Fruit fly (Drosophila melanogaster): ENCODE measurements around the gene CG1271.

CG1271 gene

DNA sequence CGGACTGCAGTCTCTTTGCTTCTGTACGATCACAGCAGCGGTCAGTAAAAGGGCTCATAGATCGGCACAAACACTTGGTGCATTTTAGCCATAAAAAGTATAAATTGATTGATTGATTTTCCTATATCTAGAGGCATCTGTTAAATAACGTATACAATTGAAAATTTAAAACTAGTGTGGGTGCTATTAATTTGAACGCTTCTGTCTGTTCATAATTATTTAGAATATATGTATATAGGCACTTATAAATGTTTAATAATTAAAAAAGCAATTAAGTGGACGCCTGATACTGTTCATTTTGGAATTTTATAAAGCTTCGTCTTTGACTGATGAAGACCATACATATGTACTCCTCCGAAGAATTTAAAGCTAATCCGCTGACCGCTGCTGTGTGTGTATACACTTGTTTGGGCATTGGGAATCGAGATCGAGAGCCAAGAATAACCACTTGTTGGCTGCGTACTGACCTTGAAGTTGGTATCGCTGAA, 7.0 kb upstream of the CG1271 start (continued):
- no peak for TF ChIP-seq CG4282 (GFP tag; optimal IDR thresholded peaks at IDR 0.05)
- TF ChIP-seq CG11247 (GFP tag; IDR thresholded peaks at IDR 0.05) = no peak
- TF ChIP-seq ttk (GFP tag; IDR thresholded peaks at IDR 0.05) = 0 out of 2 replicates have a peak, but pooled peaks have one; percentile 15
- no peak for TF ChIP-seq Ravus (GFP tag; IDR thresholded peaks at IDR 0.05)
- TF ChIP-seq Antp (GFP tag; optimal IDR thresholded peaks at IDR 0.05) = no peak
- no peak for TF ChIP-seq ara (GFP tag; IDR thresholded peaks at IDR 0.05)
- TF ChIP-seq CG12104 (GFP tag; optimal IDR thresholded peaks at IDR 0.05) = no peak
- TF ChIP-seq CG6689 (GFP tag; IDR thresholded peaks at IDR 0.05) = peak; percentile 43; the same call in 1 of the 2 replicates
- no peak for TF ChIP-seq Hsf (GFP tag; optimal IDR thresholded peaks at IDR 0.05)
- peak; percentile 43 for TF ChIP-seq unpg (GFP tag; optimal IDR thresholded peaks at IDR 0.05)
- no peak for TF ChIP-seq cg (GFP tag; optimal IDR thresholded peaks at IDR 0.05)
- TF ChIP-seq Myb (GFP tag; optimal IDR thresholded peaks at IDR 0.05) = no peak
- 0 out of 2 replicates have a peak, but pooled peaks have one; percentile 16 for TF ChIP-seq CG10366 (GFP tag; IDR thresholded peaks at IDR 0.05)
- TF ChIP-seq CG3838 (GFP tag; optimal IDR thresholded peaks at IDR 0.05) = no peak
- TF ChIP-seq sd (tag; optimal IDR thresholded peaks at IDR 0.05) = peak; percentile 36
- TF ChIP-seq ase (GFP tag; IDR thresholded peaks at IDR 0.05) = no peak
- TF ChIP-seq btn (GFP tag; optimal IDR thresholded peaks at IDR 0.05) = no peak
- TF ChIP-seq CG33557 (GFP tag; optimal IDR thresholded peaks at IDR 0.05) = no peak
- no peak; the same call in 2 of the 3 replicates for TF ChIP-seq CG2199 (GFP tag; IDR thresholded peaks at IDR 0.05)
- TF ChIP-seq CG4707 (GFP tag; optimal IDR thresholded peaks at IDR 0.05) = no peak
- no peak for TF ChIP-seq BEAF-32 (GFP tag; optimal IDR thresholded peaks at IDR 0.05)
- no peak for TF ChIP-seq scrt (GFP tag; optimal IDR thresholded peaks at IDR 0.05)
- no peak for TF ChIP-seq Fer2 (tag; optimal IDR thresholded peaks at IDR 0.05)
- no peak for TF ChIP-seq nerfin-2 (GFP tag; IDR thresholded peaks at IDR 0.05; ENCODE audit: partially characterized antibody)
- TF ChIP-seq phol (tag; optimal IDR thresholded peaks at IDR 0.05) = peak; percentile 20
- peak; percentile 37 for TF ChIP-seq Meics (GFP tag; optimal IDR thresholded peaks at IDR 0.05)
- no peak for TF ChIP-seq HLH4C (GFP tag; IDR thresholded peaks at IDR 0.05; ENCODE audit: partially characterized antibody)
- no peak for TF ChIP-seq rib (GFP tag; IDR thresholded peaks at IDR 0.05)
- no peak for TF ChIP-seq dimm (GFP tag; IDR thresholded peaks at IDR 0.05)
- no peak for TF ChIP-seq CG2202 (tag; optimal IDR thresholded peaks at IDR 0.05)
- TF ChIP-seq ham (GFP tag; IDR thresholded peaks at IDR 0.05) = no peak
- TF ChIP-seq sna (GFP tag; IDR thresholded peaks at IDR 0.05; ENCODE audit: partially characterized antibody) = no peak
- TF ChIP-seq CG8924 (tag; optimal IDR thresholded peaks at IDR 0.05) = peak; percentile 52
- TF ChIP-seq Six4 (GFP tag; optimal IDR thresholded peaks at IDR 0.05) = peak; percentile 5
- TF ChIP-seq CG10209 (GFP tag; optimal IDR thresholded peaks at IDR 0.05) = peak; percentile 68
- no peak for TF ChIP-seq HLHmδ (GFP tag; optimal IDR thresholded peaks at IDR 0.05)
- no peak for TF ChIP-seq CG11560 (tag; IDR thresholded peaks at IDR 0.05)
- TF ChIP-seq cato (GFP tag; optimal IDR thresholded peaks at IDR 0.05; ENCODE audit: borderline replicate concordance) = no peak
- TF ChIP-seq NFAT (GFP tag; IDR thresholded peaks at IDR 0.05) = no peak
- no peak for TF ChIP-seq CG42726 (GFP tag; IDR thresholded peaks at IDR 0.05; ENCODE audit: partially characterized antibody)
- no peak for TF ChIP-seq p53 (GFP tag; optimal IDR thresholded peaks at IDR 0.05)
- TF ChIP-seq H2.0 (GFP tag; IDR thresholded peaks at IDR 0.05) = no peak
- TF ChIP-seq CG12744 (GFP tag; optimal IDR thresholded peaks at IDR 0.05) = no peak
- TF ChIP-seq stwl (tag; optimal IDR thresholded peaks at IDR 0.05) = no peak
- TF ChIP-seq CG8359 (GFP tag; optimal IDR thresholded peaks at IDR 0.05; ENCODE audit: borderline replicate concordance) = peak; percentile 16
- peak; percentile 32 for TF ChIP-seq CG10267 (tag; optimal IDR thresholded peaks at IDR 0.05)
- peak in 1 of 2 experiments; percentile 47 for TF ChIP-seq Eip74EF (GFP tag; optimal IDR thresholded peaks at IDR 0.05)
- TF ChIP-seq CG31441 (GFP tag; IDR thresholded peaks at IDR 0.05) = peak; percentile 57; the same call in 1 of the 2 replicates
- no peak for TF ChIP-seq Optix (GFP tag; IDR thresholded peaks at IDR 0.05)
- TF ChIP-seq jigr1 (GFP tag; IDR thresholded peaks at IDR 0.05) = no peak
